Worm (Caenorhabditis elegans): Measurements from ENCODE around the gene nhr-210.

- no peak for TF ChIP-seq ref-1 (GFP tag; conservative IDR thresholded peaks at IDR 0.05)
- TF ChIP-seq klf-2 (GFP tag; conservative IDR thresholded peaks at IDR 0.05): no peak
- no peak for TF ChIP-seq flt-1 (GFP tag; IDR thresholded peaks at IDR 0.05)
- TF ChIP-seq T22C8.4 (GFP tag; IDR thresholded peaks at IDR 0.05): no peak
- no peak for TF ChIP-seq ztf-23 (GFP tag; IDR thresholded peaks at IDR 0.05)
- TF ChIP-seq med-1 (GFP tag; optimal IDR thresholded peaks at IDR 0.05; ENCODE audit: insufficient read depth): no peak
- no peak for TF ChIP-seq tab-1 (GFP tag; IDR thresholded peaks at IDR 0.05)
Measured at ce11 chrV:512420-512819, 6.9 kb downstream of the nhr-210 start, which contains the start of gene srh-37.
